Worm (Caenorhabditis elegans) whole organism, L1 larva: ENCODE measurements around the gene T24C4.3.

Experiments
- C34B4.2 ChIP-seq: sonication (generic microtip); optimal IDR thresholded peaks from 2 replicates; lab custom pipeline; 2017; ENCODE audit warnings: mild to moderate bottlenecking, missing genetic modification characterization, missing compliant biosample characterization
- F16B12.6 ChIP-seq: fragments of 150-350 bp; optimal IDR thresholded peaks from 2 replicates; lab custom pipeline; 2014; ENCODE audit warnings: missing biosample characterization, missing genetic modification characterization
- Y116A8C.19 ChIP-seq: sonication (generic microtip); optimal IDR thresholded peaks from 2 replicates; lab custom pipeline; 2016; ENCODE audit warnings: missing compliant biosample characterization, missing genetic modification characterization, borderline replicate concordance
- alr-1 ChIP-seq: fragments of 200-800 bp; sonication (Bioruptor generic); optimal IDR thresholded peaks from 2 replicates; lab custom pipeline; 2018; ENCODE audit warnings: borderline replicate concordance, mild to moderate bottlenecking, missing genetic modification characterization, missing compliant biosample characterization
- aly-2 ChIP-seq: fragments of 150-350 bp; optimal IDR thresholded peaks from 2 replicates; lab custom pipeline; 2014; ENCODE audit warnings: missing biosample characterization, missing genetic modification characterization
- ceh-63 ChIP-seq: fragments of 200-800 bp; sonication (Bioruptor generic); optimal IDR thresholded peaks from 2 replicates; lab custom pipeline; 2018; ENCODE audit warnings: mild to moderate bottlenecking, missing genetic modification characterization, missing compliant biosample characterization
- ceh-82 ChIP-seq, 3 experiments: fragments of 150-350 bp in 1 of 3; sonication (generic microtip) in 2 of 3; optimal IDR thresholded peaks; 2 replicates each; lab custom pipeline; 2014 to 2017; ENCODE audit warnings: missing biosample characterization in 3 of 3, missing genetic modification characterization in 3 of 3
- ceh-90 ChIP-seq: sonication (generic microtip); optimal IDR thresholded peaks from 2 replicates; lab custom pipeline; 2016; ENCODE audit warnings: missing genetic modification characterization, missing compliant biosample characterization
- ces-1 ChIP-seq: fragments of 150-350 bp; optimal IDR thresholded peaks from 2 replicates; lab custom pipeline; 2014; ENCODE audit warnings: missing biosample characterization, missing genetic modification reagents, missing genetic modification characterization
- dpl-1 ChIP-seq, 3 experiments: fragments of 150-350 bp in 2 of 3; sonication (generic microtip) in 1 of 3; optimal IDR thresholded peaks; 2 replicates each; lab custom pipeline; 2014 to 2017; ENCODE audit warnings: missing biosample characterization in 3 of 3, missing genetic modification characterization in 3 of 3, missing genetic modification reagents in 3 of 3
- dsc-1 ChIP-seq: sonication (generic microtip); optimal IDR thresholded peaks from 2 replicates; lab custom pipeline; 2016; ENCODE audit warnings: mild to moderate bottlenecking, missing genetic modification characterization, missing compliant biosample characterization
- efl-1 ChIP-seq, 4 experiments: fragments of 150-350 bp; optimal IDR thresholded peaks in 3 of 4; peaks in 1 of 4; 1 replicate in 1 of 4; 2 replicates in 3 of 4; lab custom pipeline; 2014; ENCODE audit warnings: missing biosample characterization in 2 of 4, missing genetic modification characterization in 2 of 4, missing genetic modification reagents in 2 of 4
- efl-3 ChIP-seq: fragments of 200-800 bp; sonication (Bioruptor generic); optimal IDR thresholded peaks from 2 replicates; lab custom pipeline; 2018; ENCODE audit warnings: mild to moderate bottlenecking, missing genetic modification characterization, missing compliant biosample characterization
- egl-13 ChIP-seq: sonication (generic microtip); optimal IDR thresholded peaks from 2 replicates; lab custom pipeline; 2016; ENCODE audit warnings: missing genotype, missing genetic modification reagents, missing genetic modification characterization, missing compliant biosample characterization
- elt-2 ChIP-seq: sonication (generic microtip); optimal IDR thresholded peaks from 2 replicates; lab custom pipeline; 2016; ENCODE audit warnings: missing genetic modification characterization, mild to moderate bottlenecking, inconsistent platforms, missing compliant biosample characterization, missing genetic modification reagents
- elt-3 ChIP-seq, 6 experiments: fragments of 150-350 bp in 1 of 6; sonication (generic microtip); optimal IDR thresholded peaks; 2 replicates each; lab custom pipeline; 2017 to 2018; ENCODE audit warnings: missing biosample characterization in 6 of 6, missing genetic modification characterization in 6 of 6, inconsistent platforms in 1 of 6
- ets-5 ChIP-seq: fragments of 200-800 bp; sonication (Bioruptor generic); IDR thresholded peaks from 2 replicates; pipeline ENCODE4 v1.3.6; 2022; ENCODE audit warnings: missing genetic modification characterization, missing compliant biosample characterization
- fkh-4 ChIP-seq: sonication (generic microtip); optimal IDR thresholded peaks from 2 replicates; lab custom pipeline; 2016; ENCODE audit warnings: missing compliant biosample characterization, missing genetic modification characterization, borderline replicate concordance
- fkh-8 ChIP-seq: sonication (generic microtip); optimal IDR thresholded peaks from 2 replicates; lab custom pipeline; 2016; ENCODE audit warnings: mild to moderate bottlenecking, missing genetic modification characterization, missing compliant biosample characterization
- fos-1 ChIP-seq: fragments of 150-350 bp; optimal IDR thresholded peaks from 2 replicates; lab custom pipeline; 2014; ENCODE audit warnings: missing biosample characterization, missing genetic modification characterization
- hlh-4 ChIP-seq: sonication (generic microtip); optimal IDR thresholded peaks from 2 replicates; lab custom pipeline; 2016; ENCODE audit warnings: mild to moderate bottlenecking, missing genetic modification characterization, missing compliant biosample characterization
- hpl-2 ChIP-seq: fragments of 150-350 bp; optimal IDR thresholded peaks from 2 replicates; lab custom pipeline; 2014; ENCODE audit warnings: missing biosample characterization, missing genetic modification reagents, missing genetic modification characterization
- irx-1 ChIP-seq: sonication (generic microtip); optimal IDR thresholded peaks from 2 replicates; lab custom pipeline; 2016; ENCODE audit warnings: missing genetic modification characterization, missing compliant biosample characterization
- lin-13 ChIP-seq: fragments of 150-350 bp; optimal IDR thresholded peaks from 2 replicates; lab custom pipeline; 2014; ENCODE audit warnings: missing biosample characterization, missing genetic modification reagents, missing genetic modification characterization
- lin-14 ChIP-seq: fragments of 200-800 bp; sonication (Bioruptor generic); optimal IDR thresholded peaks from 2 replicates; lab custom pipeline; 2018; ENCODE audit warnings: mild to moderate bottlenecking, missing genetic modification characterization, moderate library complexity, missing compliant biosample characterization
- lin-35 ChIP-seq, 2 experiments: fragments of 150-350 bp; optimal IDR thresholded peaks; 2 replicates each; lab custom pipeline; 2014; ENCODE audit warnings: missing biosample characterization in 2 of 2, missing genetic modification characterization in 2 of 2, missing genetic modification reagents in 2 of 2
- lsy-2 ChIP-seq, 2 experiments: fragments of 150-350 bp; optimal IDR thresholded peaks; 2 replicates each; lab custom pipeline; 2014; ENCODE audit warnings: missing biosample characterization in 2 of 2, missing genetic modification characterization in 2 of 2
- mab-9 ChIP-seq: fragments of 200-800 bp; sonication (Bioruptor generic); IDR thresholded peaks from 2 replicates; pipeline ENCODE4 v1.3.6; 2022; ENCODE audit warnings: missing genetic modification reagents, missing genetic modification characterization, missing compliant biosample characterization
- mdl-1 ChIP-seq, 2 experiments: fragments of 150-350 bp; optimal IDR thresholded peaks; 2 replicates each; lab custom pipeline; 2014 to 2017; ENCODE audit warnings: missing biosample characterization in 2 of 2, missing genetic modification characterization in 2 of 2, inconsistent platforms in 1 of 2
- mep-1 ChIP-seq: fragments of 150-350 bp; optimal IDR thresholded peaks from 2 replicates; lab custom pipeline; 2014; ENCODE audit warnings: missing biosample characterization, missing genetic modification characterization
- nhr-237 ChIP-seq: fragments of 150-350 bp; optimal IDR thresholded peaks from 2 replicates; lab custom pipeline; 2014; ENCODE audit warnings: missing biosample characterization, missing genetic modification characterization
- nhr-28 ChIP-seq: fragments of 150-350 bp; optimal IDR thresholded peaks from 2 replicates; lab custom pipeline; 2014; ENCODE audit warnings: missing biosample characterization, missing genetic modification characterization
- nhr-47 ChIP-seq: sonication (generic microtip); optimal IDR thresholded peaks from 2 replicates; lab custom pipeline; 2016; ENCODE audit warnings: mild to moderate bottlenecking, missing genetic modification characterization, moderate library complexity, missing compliant biosample characterization
- nhr-71 ChIP-seq: sonication (generic microtip); optimal IDR thresholded peaks from 2 replicates; lab custom pipeline; 2016; ENCODE audit warnings: mild to moderate bottlenecking, missing genetic modification characterization, moderate library complexity, missing compliant biosample characterization
- nhr-77 ChIP-seq: fragments of 150-350 bp; optimal IDR thresholded peaks from 2 replicates; lab custom pipeline; 2014; ENCODE audit warnings: missing biosample characterization, missing genetic modification characterization
- nhr-85 ChIP-seq: sonication (generic microtip); peaks from one replicate; lab custom pipeline; 2016; ENCODE audit warnings: missing genetic modification characterization, inconsistent platforms, missing compliant biosample characterization
- pag-3 ChIP-seq: sonication (generic microtip); optimal IDR thresholded peaks from 2 replicates; lab custom pipeline; 2017; ENCODE audit warnings: missing genetic modification characterization, mild to moderate bottlenecking, missing compliant biosample characterization, antibody characterized with exemption, borderline replicate concordance; ENCODE audit not compliant: insufficient read depth
- pqm-1 ChIP-seq: sonication (generic microtip); optimal IDR thresholded peaks from 3 replicates; lab custom pipeline; 2017; ENCODE audit warnings: missing biosample characterization, missing genetic modification characterization
- skn-1 ChIP-seq: fragments of 150-350 bp; optimal IDR thresholded peaks from 2 replicates; lab custom pipeline; 2014; ENCODE audit warnings: missing biosample characterization, missing genetic modification characterization
- sptf-1 ChIP-seq: fragments of 150-350 bp; optimal IDR thresholded peaks from 2 replicates; lab custom pipeline; 2014; ENCODE audit warnings: missing biosample characterization, missing genetic modification characterization
- swsn-7 ChIP-seq: sonication (generic microtip); optimal IDR thresholded peaks from 2 replicates; lab custom pipeline; 2016; ENCODE audit warnings: missing genetic modification characterization, missing compliant biosample characterization
- unc-130 ChIP-seq: fragments of 150-350 bp; optimal IDR thresholded peaks from 2 replicates; lab custom pipeline; 2017; ENCODE audit warnings: missing biosample characterization, missing genetic modification characterization, inconsistent platforms
- unc-30 ChIP-seq: sonication (generic microtip); optimal IDR thresholded peaks from 2 replicates; lab custom pipeline; 2017; ENCODE audit warnings: missing biosample characterization, missing genetic modification characterization
- unc-62 ChIP-seq: fragments of 150-350 bp; optimal IDR thresholded peaks from 2 replicates; lab custom pipeline; 2014; ENCODE audit warnings: missing biosample characterization, missing genetic modification reagents, missing genetic modification characterization
- unc-86 ChIP-seq: sonication (generic microtip); optimal IDR thresholded peaks from 2 replicates; lab custom pipeline; 2016; ENCODE audit warnings: missing genetic modification characterization, missing compliant biosample characterization
- zag-1 ChIP-seq: fragments of 150-350 bp; optimal IDR thresholded peaks from 2 replicates; lab custom pipeline; 2014; ENCODE audit warnings: missing biosample characterization, missing genetic modification characterization
- ztf-11 ChIP-seq, 2 experiments: sonication (generic microtip); optimal IDR thresholded peaks; 2 replicates each; lab custom pipeline; 2016 to 2017; ENCODE audit warnings: missing genetic modification characterization in 2 of 2, missing biosample characterization in 1 of 2, missing compliant biosample characterization in 1 of 2

The T24C4.3 gene

ce11 chrIII:891014-891413 is 18.7 kb upstream of the T24C4.3 start, which contains the start of gene T24C4.10:
Gene T24C4.10, minus strand, starts transcription at chrIII:891243.
- TF ChIP-seq lin-35 (GFP tag; optimal IDR thresholded peaks at IDR 0.05; lab: Kevin White, UChicago) (peak in 1 of 2 experiments; percentile 10), fkh-4 (tag; lab: Kevin White, UChicago) (no peak)

- TF ChIP-seq unc-62 (GFP tag; lab: Kevin White, UChicago) (no peak), hlh-4 (tag; lab: Kevin White, UChicago) (no peak), nhr-47 (tag; lab: Kevin White, UChicago) (peak; percentile 1), pag-3 (tag; lab: Kevin White, UChicago) (no peak), C34B4.2 (tag; lab: Kevin White, UChicago) (no peak), ceh-82 (tag; optimal IDR thresholded peaks at IDR 0.05; lab: Kevin White, UChicago) (no peak), fos-1 (tag; lab: Kevin White, UChicago) (no peak), mab-9 (GFP tag; lab: Robert Waterston, UW) (no peak), alr-1 (tag; lab: Kevin White, UChicago) (no peak), ztf-11 (tag; optimal IDR thresholded peaks at IDR 0.05; lab: Kevin White, UChicago) (no peak), mep-1 (tag; lab: Kevin White, UChicago) (no peak), dsc-1 (tag; lab: Kevin White, UChicago) (no peak), swsn-7 (tag; lab: Kevin White, UChicago) (no peak), hpl-2 (GFP tag; lab: Kevin White, UChicago) (no peak), aly-2 (tag; lab: Kevin White, UChicago) (no peak), dpl-1 (GFP tag; optimal IDR thresholded peaks at IDR 0.05; lab: Kevin White, UChicago) (peak in 1 of 3 experiments; percentile 45), efl-1 (optimal IDR thresholded peaks at IDR 0.05; lab: Kevin White, UChicago) (peak in 1 of 2 experiments; percentile 7), efl-1 (GFP tag; optimal IDR thresholded peaks at IDR 0.05 in 1 of 2; lab: Kevin White, UChicago) (peak; percentile 16 to 28), unc-130 (tag; lab: Kevin White, UChicago) (no peak), ceh-90 (tag; lab: Kevin White, UChicago) (no peak), F16B12.6 (no peak), fkh-8 (tag; lab: Kevin White, UChicago) (peak; percentile 59), nhr-71 (peak; percentile 37), nhr-85 (tag; lab: Kevin White, UChicago) (peak; percentile 7), pqm-1 (no peak), sptf-1 (tag; lab: Kevin White, UChicago) (no peak), lsy-2 (tag; optimal IDR thresholded peaks at IDR 0.05; lab: Kevin White, UChicago) (peak; percentile 49 to 73), mdl-1 (tag; optimal IDR thresholded peaks at IDR 0.05; lab: Kevin White, UChicago) (peak in 1 of 2 experiments; percentile 1), ces-1 (GFP tag; lab: Kevin White, UChicago) (no peak), skn-1 (tag; lab: Kevin White, UChicago) (peak; percentile 0), egl-13 (tag; lab: Kevin White, UChicago) (peak; percentile 29), nhr-28 (tag; lab: Kevin White, UChicago) (no peak), elt-3 (tag; optimal IDR thresholded peaks at IDR 0.05; lab: Kevin White, UChicago) (no peak)
- TF ChIP-seq, all 84 proteins: peak for 10
Observed at ce11 chrIII:888983-889549, 16.8 kb upstream of the T24C4.3 start.

- TF ChIP-seq Y116A8C.19 (tag; lab: Kevin White, UChicago) (no peak), lin-13 (no peak), ceh-63 (GFP tag; lab: Kevin White, UChicago) (peak; percentile 2), unc-30 (tag; lab: Kevin White, UChicago) (no peak), nhr-71 (peak; percentile 88), fkh-4 (tag; lab: Kevin White, UChicago) (no peak), efl-1 (optimal IDR thresholded peaks at IDR 0.05; lab: Kevin White, UChicago) (peak; percentile 63 to 74), efl-1 (GFP tag; optimal IDR thresholded peaks at IDR 0.05 in 1 of 2; lab: Kevin White, UChicago) (peak; percentile 12 to 93), nhr-77 (tag; lab: Kevin White, UChicago) (peak; percentile 40), zag-1 (tag; lab: Kevin White, UChicago) (peak; percentile 44), efl-3 (GFP tag; lab: Kevin White, UChicago) (no peak), skn-1 (tag; lab: Kevin White, UChicago) (peak; percentile 56), unc-130 (tag; lab: Kevin White, UChicago) (no peak), elt-2 (tag; lab: Kevin White, UChicago) (no peak), ceh-82 (tag; optimal IDR thresholded peaks at IDR 0.05; lab: Kevin White, UChicago) (peak; percentile 38 to 65 (median 62)), nhr-237 (tag; lab: Kevin White, UChicago) (no peak), unc-86 (tag; lab: Kevin White, UChicago) (peak; percentile 87), ets-5 (no peak), irx-1 (tag; lab: Kevin White, UChicago) (peak; percentile 37), nhr-28 (tag; lab: Kevin White, UChicago) (no peak), lin-14 (GFP tag; lab: Kevin White, UChicago) (peak; percentile 96)
Observed at ce11 chrIII:887874-888299, 15.6 kb upstream of the T24C4.3 start.
